Worm (Caenorhabditis elegans) whole organism, mixed stage, embryonic: ENCODE measurements around the gene mel-32.

Source experiments
- M03D4.4 ChIP-seq: sonication (generic microtip); optimal IDR thresholded peaks from 2 replicates; lab custom pipeline; 2017; ENCODE audit warnings: mild to moderate bottlenecking, missing genetic modification characterization, missing compliant biosample characterization
- bed-3 ChIP-seq: fragments of 200-800 bp; sonication (Bioruptor generic); optimal IDR thresholded peaks from 3 replicates; lab custom pipeline; 2018; ENCODE audit warnings: mild to moderate bottlenecking, missing genetic modification characterization, moderate library complexity, missing compliant biosample characterization
- blmp-1 ChIP-seq: fragments of 150-350 bp; optimal IDR thresholded peaks from 2 replicates; lab custom pipeline; 2014; ENCODE audit warnings: missing biosample characterization, missing genetic modification characterization
- ceh-39 ChIP-seq: fragments of 150-350 bp; optimal IDR thresholded peaks from 2 replicates; lab custom pipeline; 2014; ENCODE audit warnings: missing biosample characterization, missing genetic modification characterization
- ceh-43 ChIP-seq: fragments of 200-800 bp; sonication (Bioruptor generic); optimal IDR thresholded peaks from 2 replicates; lab custom pipeline; 2018; ENCODE audit warnings: mild to moderate bottlenecking, missing genetic modification characterization, moderate library complexity, missing compliant biosample characterization
- ces-1 ChIP-seq: fragments of 150-350 bp; optimal IDR thresholded peaks from 2 replicates; lab custom pipeline; 2014; ENCODE audit warnings: missing biosample characterization, missing genetic modification reagents, missing genetic modification characterization
- cnd-1 ChIP-seq: fragments of 200-800 bp; sonication (Bioruptor generic); optimal IDR thresholded peaks from 2 replicates; lab custom pipeline; 2018; ENCODE audit warnings: mild to moderate bottlenecking, missing genetic modification characterization, missing compliant biosample characterization
- drap-1 ChIP-seq: fragments of 200-800 bp; sonication (Bioruptor generic); optimal IDR thresholded peaks from 3 replicates; lab custom pipeline; 2018; ENCODE audit warnings: mild to moderate bottlenecking, missing genetic modification characterization, missing compliant biosample characterization
- elt-1 ChIP-seq: sonication (generic microtip); optimal IDR thresholded peaks from 2 replicates; lab custom pipeline; 2017; ENCODE audit warnings: missing genetic modification characterization, mild to moderate bottlenecking, missing compliant biosample characterization, antibody characterized with exemption, moderate library complexity, borderline replicate concordance; ENCODE audit not compliant: insufficient read depth
- ham-2 ChIP-seq: fragments of 200-800 bp; sonication (Bioruptor generic); optimal IDR thresholded peaks from 2 replicates; lab custom pipeline; 2018; ENCODE audit warnings: mild to moderate bottlenecking, missing genetic modification characterization, missing compliant biosample characterization
- hlh-1 ChIP-seq: fragments of 150-350 bp; optimal IDR thresholded peaks from 2 replicates; lab custom pipeline; 2014; ENCODE audit warnings: missing biosample characterization, missing genetic modification reagents, missing genetic modification characterization
- lin-13 ChIP-seq: fragments of 150-350 bp; optimal IDR thresholded peaks from 2 replicates; lab custom pipeline; 2014; ENCODE audit warnings: missing biosample characterization, missing genetic modification characterization
- lin-32 ChIP-seq: fragments of 200-800 bp; sonication (Bioruptor generic); optimal IDR thresholded peaks from 2 replicates; lab custom pipeline; 2018; ENCODE audit warnings: mild to moderate bottlenecking, missing genetic modification characterization, missing compliant biosample characterization
- lsy-2 ChIP-seq: fragments of 150-350 bp; optimal IDR thresholded peaks from 2 replicates; lab custom pipeline; 2014; ENCODE audit warnings: missing biosample characterization, missing genetic modification characterization
- mep-1 ChIP-seq: fragments of 150-350 bp; optimal IDR thresholded peaks from 2 replicates; lab custom pipeline; 2017; ENCODE audit warnings: missing biosample characterization, missing genetic modification reagents, missing genetic modification characterization, inconsistent platforms
- mls-2 ChIP-seq: sonication (generic microtip); optimal IDR thresholded peaks from 2 replicates; lab custom pipeline; 2016; ENCODE audit warnings: mild to moderate bottlenecking, missing genetic modification characterization, moderate library complexity, missing compliant biosample characterization
- nhr-12 ChIP-seq: fragments of 150-350 bp; optimal IDR thresholded peaks from 2 replicates; lab custom pipeline; 2014; ENCODE audit warnings: missing biosample characterization, missing genetic modification characterization
- nhr-237 ChIP-seq: fragments of 150-350 bp; optimal IDR thresholded peaks from 2 replicates; lab custom pipeline; 2014; ENCODE audit warnings: missing biosample characterization, missing genetic modification characterization
- nhr-28 ChIP-seq: fragments of 150-350 bp; optimal IDR thresholded peaks from 2 replicates; lab custom pipeline; 2014; ENCODE audit warnings: missing biosample characterization, missing genetic modification characterization
- pha-4 ChIP-seq: fragments of 150-350 bp; optimal IDR thresholded peaks from 2 replicates; lab custom pipeline; 2018; ENCODE audit warnings: missing biosample characterization, missing genetic modification reagents, missing genetic modification characterization
- sem-2 ChIP-seq: fragments of 200-800 bp; sonication (Bioruptor generic); optimal IDR thresholded peaks from 2 replicates; lab custom pipeline; 2018; ENCODE audit warnings: mild to moderate bottlenecking, missing genetic modification characterization, missing compliant biosample characterization
- snpc-4 ChIP-seq: fragments of 150-350 bp; optimal IDR thresholded peaks from 2 replicates; lab custom pipeline; 2014; ENCODE audit warnings: missing biosample characterization, missing genetic modification characterization
- tbx-8 ChIP-seq: fragments of 200-800 bp; sonication (Bioruptor generic); optimal IDR thresholded peaks from 2 replicates; lab custom pipeline; 2018; ENCODE audit warnings: mild to moderate bottlenecking, missing genetic modification characterization, moderate library complexity, missing compliant biosample characterization
- unc-39 ChIP-seq: fragments of 150-350 bp; optimal IDR thresholded peaks from 2 replicates; lab custom pipeline; 2014; ENCODE audit warnings: missing biosample characterization, missing genetic modification characterization
- unc-62 ChIP-seq: fragments of 150-350 bp; optimal IDR thresholded peaks from 2 replicates; lab custom pipeline; 2014; ENCODE audit warnings: missing biosample characterization, missing genetic modification reagents, missing genetic modification characterization
- ztf-11 ChIP-seq: fragments of 150-350 bp; optimal IDR thresholded peaks from 2 replicates; lab custom pipeline; 2014; ENCODE audit warnings: missing biosample characterization, missing genetic modification characterization

The mel-32 gene

DNA sequence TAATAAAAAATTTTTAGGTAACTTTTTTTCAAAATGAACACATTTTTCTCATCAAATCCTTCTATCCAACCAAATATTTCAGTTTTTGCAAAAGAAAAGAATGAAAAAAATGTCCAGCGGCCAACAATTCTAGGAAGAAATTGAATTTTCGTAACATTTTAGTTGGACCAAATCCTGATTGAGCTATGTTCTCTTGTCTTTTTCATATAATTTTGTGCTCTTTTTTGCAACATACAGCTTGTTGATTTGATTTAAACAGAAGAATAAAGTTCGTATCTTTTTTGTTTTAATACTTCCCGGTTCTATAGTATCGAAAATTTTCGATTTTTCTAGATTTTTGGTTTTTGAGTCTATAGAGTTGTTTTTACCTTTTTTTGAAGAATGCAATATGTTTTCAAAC is 43.4 kb downstream of the mel-32 start:
- TF ChIP-seq ces-1 (GFP tag; lab: Kevin White, UChicago) (peak; percentile 57), nhr-237 (tag; lab: Kevin White, UChicago) (no peak), hlh-1 (tag; lab: Kevin White, UChicago) (no peak), drap-1 (GFP tag; lab: Kevin White, UChicago) (no peak), sem-2 (GFP tag; lab: Kevin White, UChicago) (no peak)
- TF ChIP-seq, all 35 proteins: peak for 1

DNA sequence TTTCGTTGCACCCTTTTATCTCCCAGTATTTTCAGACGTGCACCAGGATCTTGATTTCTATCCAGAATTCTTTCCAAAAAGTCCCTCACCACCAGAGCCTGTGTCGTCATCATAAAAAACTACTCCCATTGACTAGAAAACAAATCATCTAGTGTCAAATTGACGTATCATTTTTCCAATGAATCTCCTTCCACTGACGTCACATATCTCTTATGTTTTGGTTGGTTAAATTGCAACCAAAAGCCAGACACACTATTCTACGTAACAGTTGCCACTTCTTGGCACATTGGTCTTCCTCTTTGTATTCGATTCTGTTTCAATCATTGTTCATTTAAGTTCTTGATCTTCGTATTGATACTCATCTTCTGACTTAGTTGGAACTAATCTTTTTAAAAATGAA is 44.7 kb downstream of the mel-32 start:
- TF ChIP-seq lsy-2 (tag; lab: Kevin White, UChicago), result no peak
- no peak for TF ChIP-seq M03D4.4
- TF ChIP-seq unc-62 (GFP tag; lab: Kevin White, UChicago), result peak; percentile 24
- TF ChIP-seq hlh-1 (tag; lab: Kevin White, UChicago), result peak; percentile 59
- TF ChIP-seq lin-13, result no peak
- TF ChIP-seq mep-1 (tag; lab: Kevin White, UChicago), result no peak
- no peak for TF ChIP-seq bed-3 (GFP tag; lab: Kevin White, UChicago)
- TF ChIP-seq sem-2 (GFP tag; lab: Kevin White, UChicago), result no peak
- TF ChIP-seq nhr-28 (tag; lab: Kevin White, UChicago), result no peak
- TF ChIP-seq unc-39 (tag; lab: Kevin White, UChicago), result no peak
- no peak for TF ChIP-seq ceh-39 (tag; lab: Kevin White, UChicago)
- no peak for TF ChIP-seq pha-4 (tag; lab: Kevin White, UChicago)
- no peak for TF ChIP-seq blmp-1 (tag; lab: Kevin White, UChicago)
- no peak for TF ChIP-seq tbx-8 (GFP tag; lab: Kevin White, UChicago)
- TF ChIP-seq mls-2 (tag; lab: Kevin White, UChicago), result no peak
- no peak for TF ChIP-seq ztf-11 (tag; lab: Kevin White, UChicago)

DNA sequence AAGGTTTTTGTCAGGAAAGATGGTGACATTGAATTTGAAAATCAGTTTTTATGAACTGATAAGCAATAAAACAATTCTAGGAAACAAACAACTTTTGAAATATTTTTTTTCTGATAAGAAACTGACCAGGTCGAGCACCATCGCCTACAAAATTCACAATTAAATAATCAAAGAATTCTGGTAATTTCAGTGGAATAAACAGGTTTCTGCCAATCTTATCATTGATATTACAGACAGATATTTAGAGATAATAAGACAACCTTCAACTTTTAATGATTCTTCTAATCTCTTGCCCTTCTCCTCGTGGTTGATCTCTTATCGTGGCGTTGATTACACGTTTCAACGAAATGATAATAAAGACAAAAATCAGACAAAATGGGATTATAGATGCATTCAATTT is 46.4 kb downstream of the mel-32 start:
- TF ChIP-seq elt-1 (tag; lab: Kevin White, UChicago) (peak; percentile 7), lin-32 (GFP tag; lab: Kevin White, UChicago) (no peak), unc-39 (tag; lab: Kevin White, UChicago) (no peak), nhr-12 (tag; lab: Kevin White, UChicago) (no peak)

DNA sequence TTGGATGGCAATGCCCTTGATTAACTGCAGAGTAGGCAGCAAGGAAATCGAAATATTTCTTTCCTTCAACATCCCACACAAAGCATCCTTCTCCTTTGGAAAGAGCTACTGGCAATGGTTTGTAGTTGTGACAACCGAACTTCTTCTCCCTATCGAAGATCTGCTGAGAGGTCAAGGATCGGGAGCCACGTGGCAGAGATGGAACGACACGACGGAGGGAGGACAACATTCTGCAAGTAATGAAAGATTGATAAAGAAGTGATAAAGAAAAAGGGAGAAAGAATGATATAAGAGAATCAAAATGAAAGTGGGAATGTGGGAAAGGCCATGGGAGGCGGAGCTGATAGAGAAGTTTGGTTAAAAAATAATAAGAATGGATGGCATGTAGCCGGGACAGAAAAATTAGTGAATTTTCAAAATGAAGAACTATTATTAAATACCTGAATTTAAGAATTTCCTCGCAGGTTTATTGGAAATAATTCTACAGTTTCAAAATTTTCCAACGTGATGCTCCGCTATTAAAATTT is 47.0 kb downstream of the mel-32 start, which contains the start of gene oatr-1:
Gene oatr-1, minus strand, starts transcription at position 477 of the 527 bp plus-strand sequence.
- no peak for TF ChIP-seq mls-2 (tag; lab: Kevin White, UChicago)
- no peak for TF ChIP-seq drap-1 (GFP tag; lab: Kevin White, UChicago)
- no peak for TF ChIP-seq bed-3 (GFP tag; lab: Kevin White, UChicago)
- TF ChIP-seq ham-2 (GFP tag; lab: Kevin White, UChicago), result no peak
- TF ChIP-seq hlh-1 (tag; lab: Kevin White, UChicago), result no peak

DNA sequence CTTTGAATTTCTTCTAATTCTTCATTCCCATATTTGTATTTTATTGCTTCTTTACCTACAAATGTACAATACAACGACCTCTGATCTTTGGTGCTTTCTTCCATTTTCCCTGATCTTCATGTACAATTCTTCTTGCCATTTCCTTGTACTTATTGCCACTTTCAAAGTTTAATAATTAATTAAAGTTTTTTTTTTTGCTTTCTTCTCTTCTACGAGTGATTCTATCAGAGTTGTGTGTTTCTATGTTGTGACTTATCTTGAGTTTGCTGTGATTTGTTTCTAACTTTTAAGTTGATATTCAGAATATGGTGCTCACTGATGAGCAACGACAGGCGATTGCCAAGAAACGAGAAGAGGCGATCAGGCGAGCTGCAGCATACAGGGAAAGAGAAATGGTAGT is 52.2 kb downstream of the mel-32 start, which contains the start of gene smrc-1:
Gene smrc-1, plus strand, starts transcription at position 301 of the 400 bp plus-strand sequence.
- TF ChIP-seq cnd-1 (no peak), mls-2 (tag; lab: Kevin White, UChicago) (no peak), nhr-12 (tag; lab: Kevin White, UChicago) (no peak), ztf-11 (tag; lab: Kevin White, UChicago) (no peak), snpc-4 (tag; lab: Kevin White, UChicago) (no peak), unc-39 (tag; lab: Kevin White, UChicago) (no peak), ceh-43 (GFP tag; lab: Kevin White, UChicago) (no peak), elt-1 (tag; lab: Kevin White, UChicago) (no peak), tbx-8 (GFP tag; lab: Kevin White, UChicago) (no peak)
